Worm (Caenorhabditis elegans) whole organism, L2 larva: ENCODE measurements around the gene T23F11.6.

Experiments used
- F13H6.1 ChIP-seq: sonication (generic microtip); optimal IDR thresholded peaks from 2 replicates; lab custom pipeline; 2016; ENCODE audit warnings: missing genetic modification characterization, missing compliant biosample characterization
- Y55F3AM.14 ChIP-seq: fragments of 200-800 bp; sonication (Bioruptor generic); optimal IDR thresholded peaks from 2 replicates; lab custom pipeline; 2018; ENCODE audit warnings: mild to moderate bottlenecking, missing genetic modification characterization, missing compliant biosample characterization
- alr-1 ChIP-seq: fragments of 150-350 bp; optimal IDR thresholded peaks from 2 replicates; lab custom pipeline; 2014; ENCODE audit warnings: missing biosample characterization, missing genetic modification characterization
- ama-1 ChIP-seq: fragments of 150-350 bp; optimal IDR thresholded peaks from 2 replicates; lab custom pipeline; 2018; ENCODE audit warnings: inconsistent platforms
- blmp-1 ChIP-seq: sonication (generic microtip); optimal IDR thresholded peaks from 2 replicates; lab custom pipeline; 2017; ENCODE audit warnings: missing genetic modification characterization, mild to moderate bottlenecking, missing compliant biosample characterization, antibody characterized with exemption, moderate library complexity; ENCODE audit not compliant: insufficient read depth
- crh-2 ChIP-seq: sonication (generic microtip); optimal IDR thresholded peaks from 2 replicates; lab custom pipeline; 2017; ENCODE audit warnings: missing biosample characterization, missing genetic modification characterization
- elt-1 ChIP-seq: fragments of 150-350 bp; optimal IDR thresholded peaks from 2 replicates; lab custom pipeline; 2014; ENCODE audit warnings: missing biosample characterization, missing genetic modification characterization
- fos-1 ChIP-seq: fragments of 150-350 bp; optimal IDR thresholded peaks from 2 replicates; lab custom pipeline; 2014; ENCODE audit warnings: missing biosample characterization, missing genetic modification characterization
- lsy-2 ChIP-seq, 2 experiments: fragments of 150-350 bp in 1 of 2; sonication (generic microtip) in 1 of 2; optimal IDR thresholded peaks; 2 replicates each; lab custom pipeline; 2014 to 2017; ENCODE audit warnings: missing biosample characterization in 2 of 2, missing genetic modification characterization in 2 of 2
- mbf-1 ChIP-seq: sonication (generic microtip); optimal IDR thresholded peaks from 2 replicates; lab custom pipeline; 2017; ENCODE audit warnings: missing biosample characterization, missing genetic modification characterization
- mdl-1 ChIP-seq, 2 experiments: fragments of 150-350 bp in 1 of 2; sonication (generic microtip) in 1 of 2; optimal IDR thresholded peaks; 2 replicates each; lab custom pipeline; 2017; ENCODE audit warnings: missing biosample characterization in 2 of 2, missing genetic modification characterization in 2 of 2
- nhr-11 ChIP-seq: fragments of 150-350 bp; optimal IDR thresholded peaks from 2 replicates; lab custom pipeline; 2014; ENCODE audit warnings: missing biosample characterization, missing genetic modification characterization
- nhr-129 ChIP-seq: fragments of 150-350 bp; optimal IDR thresholded peaks from 2 replicates; lab custom pipeline; 2014; ENCODE audit warnings: missing biosample characterization, missing genetic modification characterization
- nhr-23 ChIP-seq: fragments of 150-350 bp; optimal IDR thresholded peaks from 2 replicates; lab custom pipeline; 2014; ENCODE audit warnings: missing biosample characterization, missing genetic modification reagents, missing genetic modification characterization
- sem-4 ChIP-seq: fragments of 150-350 bp; optimal IDR thresholded peaks from 2 replicates; lab custom pipeline; 2014; ENCODE audit warnings: missing biosample characterization, missing genetic modification reagents, missing genetic modification characterization
- skn-1 ChIP-seq: sonication (generic microtip); optimal IDR thresholded peaks from 2 replicates; lab custom pipeline; 2017; ENCODE audit warnings: missing biosample characterization, missing genetic modification characterization
- sma-9 ChIP-seq, 2 experiments: fragments of 150-350 bp in 1 of 2; sonication (generic microtip) in 1 of 2; optimal IDR thresholded peaks; 2 replicates each; lab custom pipeline; 2014 to 2016; ENCODE audit warnings: missing genetic modification characterization in 2 of 2, mild to moderate bottlenecking in 1 of 2, missing biosample characterization in 1 of 2, missing compliant biosample characterization in 1 of 2, missing genetic modification reagents in 1 of 2, moderate library complexity in 1 of 2
- unc-55 ChIP-seq: fragments of 150-350 bp; sonication (generic microtip); optimal IDR thresholded peaks from 3 replicates; lab custom pipeline; 2014; ENCODE audit warnings: missing biosample characterization, missing genetic modification reagents, missing genetic modification characterization
- zag-1 ChIP-seq: fragments of 150-350 bp; optimal IDR thresholded peaks from 2 replicates; lab custom pipeline; 2014; ENCODE audit warnings: missing biosample characterization, missing genetic modification characterization
- ztf-4 ChIP-seq: fragments of 150-350 bp; optimal IDR thresholded peaks from 2 replicates; lab custom pipeline; 2014; ENCODE audit warnings: missing biosample characterization, missing genetic modification characterization

T23F11.6 gene

ce11 chrIII:4603837-4604236, 43.9 kb downstream of the T23F11.6 start:
- no peak for TF ChIP-seq blmp-1
- TF ChIP-seq zag-1 (tag; lab: Kevin White, UChicago), result no peak
- TF ChIP-seq nhr-11 (tag; lab: Kevin White, UChicago), result no peak
- TF ChIP-seq ztf-4, result no peak

- no peak for TF ChIP-seq lsy-2 (tag; optimal IDR thresholded peaks at IDR 0.05; lab: Kevin White, UChicago)
- no peak for TF ChIP-seq Y55F3AM.14 (GFP tag; lab: Kevin White, UChicago)
- TF ChIP-seq nhr-23 (tag; lab: Kevin White, UChicago), result no peak
- TF ChIP-seq alr-1 (tag; lab: Kevin White, UChicago), result no peak
- TF ChIP-seq skn-1 (tag; lab: Kevin White, UChicago), result no peak
- TF ChIP-seq mbf-1 (tag; lab: Kevin White, UChicago), result no peak
- no peak for TF ChIP-seq crh-2 (tag; lab: Kevin White, UChicago)
- TF ChIP-seq mdl-1 (tag; optimal IDR thresholded peaks at IDR 0.05; lab: Kevin White, UChicago), result no peak
Measured at ce11 chrIII:4601286-4601685, 46.4 kb downstream of the T23F11.6 start.

DNA sequence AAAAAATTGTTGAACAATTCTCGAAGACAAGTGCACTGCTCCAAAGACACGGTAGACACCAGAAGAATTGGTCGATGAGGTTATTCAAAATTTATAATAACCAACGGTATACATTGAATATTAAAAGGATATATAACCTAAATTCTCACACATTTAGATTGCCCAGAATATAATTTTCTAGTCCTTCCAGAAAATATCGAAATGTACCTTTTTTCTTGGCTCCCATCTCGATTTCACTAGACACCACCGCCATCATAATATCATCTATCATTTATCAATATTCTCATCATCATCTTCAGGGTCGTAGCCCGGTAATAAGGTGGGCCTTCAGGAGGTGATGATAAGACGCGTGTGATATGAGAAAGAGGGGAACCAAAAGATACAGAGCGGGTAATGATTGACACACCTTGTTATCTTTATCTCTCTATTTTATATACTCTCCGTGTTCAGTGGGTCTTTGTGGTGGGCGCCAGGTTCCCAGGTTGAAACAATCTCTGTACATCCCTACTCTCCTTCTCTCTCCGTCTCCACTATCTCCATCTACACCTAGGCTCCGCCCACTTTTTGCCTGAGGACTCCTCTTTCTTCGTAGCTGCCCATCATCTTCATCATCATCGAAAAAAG, 47.5 kb downstream of the T23F11.6 start, which contains the start of gene mab-21:
TSS of gene mab-21 (plus strand) at position 615 of the 624 bp plus-strand sequence.
- TF ChIP-seq elt-1, result no peak
- TF ChIP-seq fos-1 (tag; lab: Kevin White, UChicago), result peak; percentile 12
- peak in 1 of 2 experiments; percentile 26 for TF ChIP-seq lsy-2 (tag; optimal IDR thresholded peaks at IDR 0.05; lab: Kevin White, UChicago)
- peak; percentile 35 for TF ChIP-seq sma-9 (GFP tag; optimal IDR thresholded peaks at IDR 0.05; lab: Kevin White, UChicago)
- no peak for TF ChIP-seq sma-9 (tag; optimal IDR thresholded peaks at IDR 0.05; lab: Kevin White, UChicago)
- no peak for TF ChIP-seq ama-1 (lab: Kevin White, UChicago)
- peak; percentile 34 for TF ChIP-seq sem-4 (tag; lab: Kevin White, UChicago)
- peak; percentile 26 for TF ChIP-seq nhr-129
- no peak for TF ChIP-seq unc-55
- peak; percentile 61 for TF ChIP-seq F13H6.1 (tag; lab: Kevin White, UChicago)
